Worm (Caenorhabditis elegans): ENCODE results near the gene sdz-19.

The sdz-19 gene

ce11 chrX:12534476-12534875, 31.3 kb upstream of the sdz-19 start:
- TF ChIP-seq nhr-28 (tag; optimal IDR thresholded peaks at IDR 0.05) = no peak
- no peak for TF ChIP-seq sptf-1 (tag; optimal IDR thresholded peaks at IDR 0.05)
- no peak for TF ChIP-seq ztf-11 (tag; optimal IDR thresholded peaks at IDR 0.05)
- no peak for TF ChIP-seq cnd-1 (tag; optimal IDR thresholded peaks at IDR 0.05)
- no peak for TF ChIP-seq nhr-2 (tag; optimal IDR thresholded peaks at IDR 0.05)
- no peak for TF ChIP-seq nhr-237 (tag; optimal IDR thresholded peaks at IDR 0.05)
- TF ChIP-seq elt-1 (tag; optimal IDR thresholded peaks at IDR 0.05; ENCODE audit: borderline replicate concordance, insufficient read depth) = no peak
- TF ChIP-seq mep-1 (tag; optimal IDR thresholded peaks at IDR 0.05) = no peak
- no peak for TF ChIP-seq flh-1 (GFP tag; optimal IDR thresholded peaks at IDR 0.05)
- TF ChIP-seq nhr-76 (tag; optimal IDR thresholded peaks at IDR 0.05) = no peak

ce11 chrX:12532405-12532804, 29.3 kb upstream of the sdz-19 start:
- TF ChIP-seq nhr-28 (tag; optimal IDR thresholded peaks at IDR 0.05) (no peak), lsy-2 (tag; optimal IDR thresholded peaks at IDR 0.05) (no peak), ceh-39 (tag; optimal IDR thresholded peaks at IDR 0.05) (no peak), ham-2 (GFP tag; optimal IDR thresholded peaks at IDR 0.05) (no peak), lin-32 (GFP tag; optimal IDR thresholded peaks at IDR 0.05) (no peak), blmp-1 (tag; optimal IDR thresholded peaks at IDR 0.05) (no peak), M03D4.4 (tag; optimal IDR thresholded peaks at IDR 0.05) (no peak), lin-13 (tag; optimal IDR thresholded peaks at IDR 0.05) (no peak), tbx-8 (GFP tag; optimal IDR thresholded peaks at IDR 0.05) (no peak), ztf-11 (tag; optimal IDR thresholded peaks at IDR 0.05) (no peak)

ce11 chrX:12525359-12525839, 22.3 kb upstream of the sdz-19 start, which contains the start of gene scd-1:
Gene scd-1 (minus strand): TSS chrX:12525789.
- no peak for TF ChIP-seq elt-3 (tag; optimal IDR thresholded peaks at IDR 0.05)
- TF ChIP-seq M03D4.4 (tag; optimal IDR thresholded peaks at IDR 0.05) = no peak
- TF ChIP-seq sptf-1 (tag; optimal IDR thresholded peaks at IDR 0.05) = no peak
- no peak for TF ChIP-seq bed-3 (GFP tag; optimal IDR thresholded peaks at IDR 0.05)

- TF ChIP-seq pha-4 (tag; optimal IDR thresholded peaks at IDR 0.05) (no peak), ces-1 (GFP tag; optimal IDR thresholded peaks at IDR 0.05) (peak; percentile 81)
Observed at ce11 chrX:12524514-12524913, 21.4 kb upstream of the sdz-19 start.

- TF ChIP-seq elt-1 (tag; optimal IDR thresholded peaks at IDR 0.05; ENCODE audit: borderline replicate concordance, insufficient read depth) = no peak
- no peak for TF ChIP-seq mab-5 (tag; optimal IDR thresholded peaks at IDR 0.05)
- TF ChIP-seq lin-32 (GFP tag; optimal IDR thresholded peaks at IDR 0.05) = no peak
- TF ChIP-seq cnd-1 (tag; optimal IDR thresholded peaks at IDR 0.05) = no peak
- no peak for TF ChIP-seq mls-2 (tag; optimal IDR thresholded peaks at IDR 0.05)
- TF ChIP-seq zip-8 (tag; optimal IDR thresholded peaks at IDR 0.05) = no peak
- no peak for TF ChIP-seq blmp-1 (tag; optimal IDR thresholded peaks at IDR 0.05)
- no peak for TF ChIP-seq flh-1 (GFP tag; optimal IDR thresholded peaks at IDR 0.05)
- TF ChIP-seq snpc-4 (tag; optimal IDR thresholded peaks at IDR 0.05) = no peak
- TF ChIP-seq hlh-1 (tag; optimal IDR thresholded peaks at IDR 0.05) = no peak
- TF ChIP-seq pha-4 (tag; optimal IDR thresholded peaks at IDR 0.05) = no peak
Observed at ce11 chrX:12523071-12523483, 19.9 kb upstream of the sdz-19 start.

ce11 chrX:12518982-12519381, 15.8 kb upstream of the sdz-19 start:
- TF ChIP-seq ceh-39 (tag; optimal IDR thresholded peaks at IDR 0.05) = no peak
- TF ChIP-seq ces-1 (GFP tag; optimal IDR thresholded peaks at IDR 0.05) = no peak
- no peak for TF ChIP-seq unc-62 (GFP tag; optimal IDR thresholded peaks at IDR 0.05)
- TF ChIP-seq ztf-11 (tag; optimal IDR thresholded peaks at IDR 0.05) = no peak
- no peak for TF ChIP-seq pha-4 (tag; optimal IDR thresholded peaks at IDR 0.05)
- TF ChIP-seq zip-8 (tag; optimal IDR thresholded peaks at IDR 0.05) = no peak
- TF ChIP-seq lsy-2 (tag; optimal IDR thresholded peaks at IDR 0.05) = no peak
- TF ChIP-seq mab-5 (tag; optimal IDR thresholded peaks at IDR 0.05) = no peak
- TF ChIP-seq snpc-4 (tag; optimal IDR thresholded peaks at IDR 0.05) = no peak
- TF ChIP-seq cnd-1 (tag; optimal IDR thresholded peaks at IDR 0.05) = no peak
- no peak for TF ChIP-seq nhr-2 (tag; optimal IDR thresholded peaks at IDR 0.05)
- TF ChIP-seq unc-39 (tag; optimal IDR thresholded peaks at IDR 0.05) = no peak
- no peak for TF ChIP-seq tbx-8 (GFP tag; optimal IDR thresholded peaks at IDR 0.05)
- no peak for TF ChIP-seq flh-1 (GFP tag; optimal IDR thresholded peaks at IDR 0.05)
- no peak for TF ChIP-seq bed-3 (GFP tag; optimal IDR thresholded peaks at IDR 0.05)
